Worm (Caenorhabditis elegans) whole organism, L1 larva: Measurements from ENCODE around the gene ins-34.

ENCODE experiments used
- ceh-88 ChIP-seq: fragments of 200-800 bp; sonication (Bioruptor generic); IDR thresholded peaks from 2 replicates; pipeline ENCODE4 v1.3.6; 2022; ENCODE audit warnings: missing genetic modification characterization, missing compliant biosample characterization
- lin-13 ChIP-seq: fragments of 150-350 bp; optimal IDR thresholded peaks from 2 replicates; lab custom pipeline; 2014; ENCODE audit warnings: missing biosample characterization, missing genetic modification reagents, missing genetic modification characterization
- mep-1 ChIP-seq: fragments of 150-350 bp; optimal IDR thresholded peaks from 2 replicates; lab custom pipeline; 2014; ENCODE audit warnings: missing biosample characterization, missing genetic modification characterization
- nhr-84 ChIP-seq: sonication (generic microtip); optimal IDR thresholded peaks from 2 replicates; lab custom pipeline; 2017; ENCODE audit warnings: missing biosample characterization, missing genetic modification characterization
- rnt-1 ChIP-seq: sonication (generic microtip); optimal IDR thresholded peaks from 2 replicates; lab custom pipeline; 2016; ENCODE audit warnings: mild to moderate bottlenecking, missing genetic modification characterization, moderate library complexity, missing compliant biosample characterization
- ztf-11 ChIP-seq, 2 experiments: sonication (generic microtip); optimal IDR thresholded peaks; 2 replicates each; lab custom pipeline; 2016 to 2017; ENCODE audit warnings: missing genetic modification characterization in 2 of 2, missing biosample characterization in 1 of 2, missing compliant biosample characterization in 1 of 2

ce11 chrIV:14131770-14132169, 25.4 kb downstream of the ins-34 start, which contains the start of gene srz-59:
- TF ChIP-seq mep-1 (no peak), ceh-88 (GFP tag; lab: Robert Waterston, UW) (no peak), rnt-1 (no peak), nhr-84 (tag; lab: Kevin White, UChicago) (no peak), lin-13 (no peak), ztf-11 (tag; optimal IDR thresholded peaks at IDR 0.05; lab: Kevin White, UChicago) (no peak)
